Fruit fly (Drosophila melanogaster): ENCODE measurements around the gene CG4287.

- TF ChIP-seq CG8478 (optimal IDR thresholded peaks at IDR 0.05): no peak
- no peak for TF ChIP-seq usp (GFP tag; optimal IDR thresholded peaks at IDR 0.05)
- no peak for TF ChIP-seq Dll (optimal IDR thresholded peaks at IDR 0.05)
- no peak for TF ChIP-seq EcR (GFP tag; optimal IDR thresholded peaks at IDR 0.05)
Observed at dm6 chr3R:15925329-15925728, 38.3 kb downstream of the CG4287 start, which contains the start of gene CG34276.
